Worm (Caenorhabditis elegans) whole organism, L4 larva: Measurements from ENCODE around the gene kin-21.

Experiments used
- R02D3.7 ChIP-seq: fragments of 150-350 bp; sonication (generic microtip); optimal IDR thresholded peaks from 3 replicates; lab custom pipeline; 2014; ENCODE audit warnings: missing biosample characterization, missing genetic modification characterization
- ama-1 ChIP-seq: fragments of 150-350 bp; optimal IDR thresholded peaks from 2 replicates; lab custom pipeline; 2014; ENCODE audit warnings: inconsistent platforms, mixed read lengths
- egl-43 ChIP-seq: fragments of 200-800 bp; sonication (Bioruptor generic); IDR thresholded peaks from 2 replicates; pipeline ENCODE4 v1.3.6; 2022; ENCODE audit warnings: missing genetic modification reagents, missing genetic modification characterization, missing compliant biosample characterization
- hif-1 ChIP-seq, 2 experiments: sonication (generic microtip); optimal IDR thresholded peaks; 2 replicates each; lab custom pipeline; 2016 to 2017; ENCODE audit warnings: missing compliant biosample characterization in 2 of 2, missing genetic modification characterization in 2 of 2, missing genetic modification reagents in 2 of 2, missing genotype in 2 of 2, mild to moderate bottlenecking in 1 of 2
- lin-15B ChIP-seq: fragments of 150-350 bp; sonication (generic microtip); optimal IDR thresholded peaks from 3 replicates; lab custom pipeline; 2014; ENCODE audit warnings: missing biosample characterization, missing genetic modification characterization
- nhr-28 ChIP-seq: fragments of 150-350 bp; optimal IDR thresholded peaks from 2 replicates; lab custom pipeline; 2014; ENCODE audit warnings: missing biosample characterization, missing genetic modification characterization
- pha-4 ChIP-seq, 2 experiments: fragments of 150-350 bp in 1 of 2; fragments of 200-800 bp in 1 of 2; sonication (Bioruptor generic) in 1 of 2; IDR thresholded peaks in 1 of 2; optimal IDR thresholded peaks in 1 of 2; 2 replicates each; pipeline versions ENCODE4 v1.3.6 to Lab custom; 2014 to 2022; ENCODE audit warnings: missing genetic modification characterization in 2 of 2, missing genetic modification reagents in 2 of 2, missing biosample characterization in 1 of 2, missing compliant biosample characterization in 1 of 2
- vab-7 ChIP-seq: fragments of 200-800 bp; sonication (Bioruptor generic); IDR thresholded peaks from 2 replicates; pipeline ENCODE4 v1.3.6; 2022; ENCODE audit warnings: missing genetic modification reagents, missing genetic modification characterization, missing compliant biosample characterization

- no peak for TF ChIP-seq vab-7 (GFP tag; lab: Robert Waterston, UW)
- peak; percentile 92 for TF ChIP-seq nhr-28 (tag; lab: Kevin White, UChicago)
- TF ChIP-seq hif-1 (tag; optimal IDR thresholded peaks at IDR 0.05; lab: Kevin White, UChicago): no peak
- TF ChIP-seq ama-1 (lab: Kevin White, UChicago): no peak
- TF ChIP-seq R02D3.7 (tag; lab: Kevin White, UChicago): no peak
- no peak for TF ChIP-seq egl-43
- no peak for TF ChIP-seq pha-4 (GFP tag; IDR thresholded peaks at IDR 0.05; lab: Robert Waterston, UW)
- TF ChIP-seq pha-4 (tag; optimal IDR thresholded peaks at IDR 0.05; lab: Kevin White, UChicago): no peak
- no peak for TF ChIP-seq lin-15B (tag; lab: Kevin White, UChicago)
These were observed 35.2 kb downstream of the kin-21 start for ce11 chrIV:9867915-9868314.
